Fruit fly (Drosophila melanogaster): ENCODE data around the gene CG14292.

DNA sequence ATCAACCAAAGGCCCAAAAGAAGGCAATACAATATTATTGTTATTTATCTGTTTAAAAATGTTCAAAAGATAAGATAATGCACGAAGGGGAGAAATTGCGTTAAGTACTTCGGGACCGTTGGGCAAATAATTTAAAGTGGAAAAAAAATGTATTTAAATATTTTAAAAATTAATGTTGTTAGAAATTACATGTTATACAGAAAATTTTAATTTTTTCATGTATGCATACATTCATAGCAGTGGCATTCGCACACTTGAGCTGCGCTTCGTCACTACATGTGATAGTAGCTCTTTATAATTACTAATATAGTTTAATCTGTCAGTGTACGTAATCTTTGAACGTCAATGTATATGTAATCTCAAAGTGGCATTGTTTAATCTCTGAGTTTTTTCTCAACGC is 10.2 kb downstream of the CG14292 start:
- no peak for TF ChIP-seq CG8478 (optimal IDR thresholded peaks at IDR 0.05)
- TF ChIP-seq CTCF (optimal IDR thresholded peaks at IDR 0.05) = no peak

Data from S2 (cell line).